Fruit fly (Drosophila melanogaster): ENCODE data around the gene Cyp9f3.
A peak's percentile ranks its signal among the peaks of the same experiment; 100 is the strongest.

Cyp9f3 gene

dm6 chr3R:12401672-12402296 is 3.1 kb upstream of the Cyp9f3 start, which contains the start of gene DNAlig3:
Gene DNAlig3, minus strand, starts transcription at chr3R:12401839.
- peak; percentile 35; the same call in 1 of the 2 replicates for TF ChIP-seq CG12605 (GFP tag; IDR thresholded peaks at IDR 0.05)
- TF ChIP-seq Pif1A (GFP tag; optimal IDR thresholded peaks at IDR 0.05), result no peak

DNA sequence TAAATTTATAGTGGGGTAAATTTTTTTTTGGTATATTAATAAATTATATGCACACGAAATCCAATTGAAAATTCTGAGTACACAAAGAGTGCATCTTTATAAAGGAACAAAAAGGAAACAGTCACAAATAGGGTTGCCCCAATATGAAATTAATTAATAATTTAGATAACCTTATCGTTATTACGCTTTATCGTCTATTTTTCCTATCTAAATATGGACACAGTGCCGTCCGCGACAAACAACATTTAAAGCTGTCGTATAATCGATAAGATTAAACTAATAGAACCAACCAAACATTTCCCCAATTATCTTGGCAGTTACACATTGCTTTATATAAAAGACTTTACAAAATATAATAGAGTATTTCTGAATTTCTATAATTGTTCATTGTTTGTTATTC is 675 bp downstream of the Cyp9f3 start:
- TF ChIP-seq EcR (GFP tag; optimal IDR thresholded peaks at IDR 0.05) (no peak), D1 (tag; optimal IDR thresholded peaks at IDR 0.05) (no peak), Ets98B (GFP tag; IDR thresholded peaks at IDR 0.05) (no peak), Pif1B (GFP tag; optimal IDR thresholded peaks at IDR 0.05) (no peak), CG14655 (GFP tag; optimal IDR thresholded peaks at IDR 0.05) (no peak), rn (GFP tag; IDR thresholded peaks at IDR 0.05) (no peak)

DNA sequence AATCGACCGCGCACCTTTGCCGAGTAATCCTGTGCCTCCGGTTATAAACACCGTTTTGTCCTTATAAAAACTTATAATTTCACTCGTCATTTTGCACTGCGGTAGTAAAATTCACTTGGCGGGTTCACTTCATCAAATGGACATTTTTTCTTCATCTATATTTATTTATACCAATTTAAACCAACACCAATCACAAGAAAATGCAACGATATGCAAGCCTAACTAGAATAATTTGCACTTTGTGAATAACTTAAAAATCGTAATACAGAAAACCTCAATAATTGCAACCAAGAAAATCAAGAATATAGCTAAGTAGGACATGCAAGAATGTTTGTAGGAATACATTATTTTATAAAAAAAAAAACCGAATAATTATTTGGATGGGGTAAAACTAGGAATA is 2.8 kb downstream of the Cyp9f3 start, which contains the start of the genes CG10096 and CG10097:
TSS of gene CG10096 (minus strand) at position 101 of the 400 bp plus-strand sequence.
TSS of gene CG10097 (minus strand) at position 101 of the 400 bp plus-strand sequence.
- TF ChIP-seq CG14655 (GFP tag; optimal IDR thresholded peaks at IDR 0.05), result no peak
- TF ChIP-seq CG13204 (GFP tag; optimal IDR thresholded peaks at IDR 0.05), result no peak
- TF ChIP-seq Pif1B (GFP tag; optimal IDR thresholded peaks at IDR 0.05), result no peak
- no peak for TF ChIP-seq gl (tag; optimal IDR thresholded peaks at IDR 0.05)
- TF ChIP-seq rn (GFP tag; IDR thresholded peaks at IDR 0.05), result no peak
- TF ChIP-seq CG4496 (GFP tag; IDR thresholded peaks at IDR 0.05), result no peak
- no peak for TF ChIP-seq CG17806 (tag; optimal IDR thresholded peaks at IDR 0.05)
- no peak for TF ChIP-seq CG8159 (tag; optimal IDR thresholded peaks at IDR 0.05)
- TF ChIP-seq Snoo (tag; optimal IDR thresholded peaks at IDR 0.05), result no peak
- TF ChIP-seq CG34367 (tag; optimal IDR thresholded peaks at IDR 0.05), result no peak
- no peak for TF ChIP-seq fd96Ca (GFP tag; IDR thresholded peaks at IDR 0.05)
- no peak for TF ChIP-seq Ets98B (GFP tag; IDR thresholded peaks at IDR 0.05)
- TF ChIP-seq EcR (GFP tag; optimal IDR thresholded peaks at IDR 0.05), result no peak
- no peak for TF ChIP-seq CG32121 (GFP tag; IDR thresholded peaks at IDR 0.05)

- TF ChIP-seq CG10348 (GFP tag; IDR thresholded peaks at IDR 0.05), result no peak
- no peak for TF ChIP-seq CG15710 (tag; optimal IDR thresholded peaks at IDR 0.05)
- TF ChIP-seq CG17806 (tag; optimal IDR thresholded peaks at IDR 0.05), result no peak
- no peak for TF ChIP-seq rn (GFP tag; IDR thresholded peaks at IDR 0.05)
- TF ChIP-seq Pif1B (GFP tag; optimal IDR thresholded peaks at IDR 0.05), result no peak
- no peak for TF ChIP-seq CG14655 (GFP tag; optimal IDR thresholded peaks at IDR 0.05)
- no peak for TF ChIP-seq CG8159 (tag; optimal IDR thresholded peaks at IDR 0.05)
- no peak for TF ChIP-seq Ets98B (GFP tag; IDR thresholded peaks at IDR 0.05)
- no peak for TF ChIP-seq CG8301 (tag; optimal IDR thresholded peaks at IDR 0.05)
- TF ChIP-seq CG12605 (GFP tag; IDR thresholded peaks at IDR 0.05), result no peak
- no peak for TF ChIP-seq D1 (tag; optimal IDR thresholded peaks at IDR 0.05)
- TF ChIP-seq Snoo (tag; optimal IDR thresholded peaks at IDR 0.05), result no peak
- TF ChIP-seq CG32121 (GFP tag; IDR thresholded peaks at IDR 0.05), result no peak
These were observed 11.8 kb downstream of the Cyp9f3 start, which contains the start of gene CG33098 for dm6 chr3R:12386965-12387364. Gene CG33098, plus strand, starts transcription at chr3R:12387188.

dm6 chr3R:12385949-12386348 is 12.8 kb downstream of the Cyp9f3 start, which contains the start of gene Sol1:
Gene Sol1, plus strand, starts transcription at chr3R:12386249.
- TF ChIP-seq D1 (tag; optimal IDR thresholded peaks at IDR 0.05) (no peak), CG32121 (GFP tag; IDR thresholded peaks at IDR 0.05) (no peak), Pif1A (GFP tag; optimal IDR thresholded peaks at IDR 0.05) (no peak), gl (tag; optimal IDR thresholded peaks at IDR 0.05) (no peak), CG12605 (GFP tag; IDR thresholded peaks at IDR 0.05) (no peak), CG9948 (tag; optimal IDR thresholded peaks at IDR 0.05) (no peak), CG34367 (tag; optimal IDR thresholded peaks at IDR 0.05) (no peak), CG17806 (tag; optimal IDR thresholded peaks at IDR 0.05) (no peak), Ets98B (GFP tag; IDR thresholded peaks at IDR 0.05) (no peak), CG14655 (GFP tag; optimal IDR thresholded peaks at IDR 0.05) (no peak), CG10348 (GFP tag; IDR thresholded peaks at IDR 0.05) (no peak), Snoo (tag; optimal IDR thresholded peaks at IDR 0.05) (no peak), Pif1B (GFP tag; optimal IDR thresholded peaks at IDR 0.05) (no peak)

DNA sequence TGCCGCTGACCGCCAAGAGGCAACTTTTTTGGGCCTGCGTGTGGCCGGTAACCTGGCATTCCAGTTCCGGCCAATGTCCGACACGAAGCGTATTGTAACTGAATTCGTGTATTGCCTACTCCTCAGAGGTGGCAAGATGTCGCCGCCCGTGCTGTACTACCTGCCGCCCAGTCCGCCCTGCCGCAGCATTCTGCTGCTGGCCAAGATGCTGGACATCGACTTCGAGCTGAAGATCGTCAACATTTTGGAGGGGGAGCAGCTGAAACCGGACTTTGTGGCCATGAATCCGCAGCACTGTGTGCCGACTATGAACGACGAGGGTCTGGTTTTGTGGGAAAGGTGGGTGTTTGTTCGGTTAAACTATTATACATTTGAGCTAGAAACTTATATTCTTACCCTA is 14.5 kb downstream of the Cyp9f3 start:
- TF ChIP-seq CG34367 (tag; optimal IDR thresholded peaks at IDR 0.05) (no peak), Ets98B (GFP tag; IDR thresholded peaks at IDR 0.05) (peak; percentile 12; the same call in 1 of the 2 replicates), CG4496 (GFP tag; IDR thresholded peaks at IDR 0.05) (peak; percentile 84), rn (GFP tag; IDR thresholded peaks at IDR 0.05) (no peak)

- TF ChIP-seq D1 (tag; optimal IDR thresholded peaks at IDR 0.05), result peak; percentile 71
- no peak for TF ChIP-seq CG14655 (GFP tag; optimal IDR thresholded peaks at IDR 0.05)
These were observed 14.9 kb downstream of the Cyp9f3 start for dm6 chr3R:12383784-12384183.
